Worm (Caenorhabditis elegans) whole organism, young adult: ENCODE measurements around the gene spat-1.

Source experiments
- B0019.2 ChIP-seq: fragments of 200-800 bp; sonication (Bioruptor generic); conservative IDR thresholded peaks from 2 replicates; pipeline ENCODE4 v1.3.6; 2022; ENCODE audit warnings: missing genetic modification reagents, missing genetic modification characterization, missing compliant biosample characterization
- B0035.1 ChIP-seq: sonication (generic microtip); optimal IDR thresholded peaks from 2 replicates; lab custom pipeline; 2016; ENCODE audit warnings: missing genetic modification characterization, mild to moderate bottlenecking, missing compliant biosample characterization, missing genotype, missing genetic modification reagents
- B0261.1 ChIP-seq: sonication (generic microtip); optimal IDR thresholded peaks from 2 replicates; lab custom pipeline; 2016; ENCODE audit warnings: mild to moderate bottlenecking, missing genetic modification characterization, moderate library complexity, missing compliant biosample characterization
- F22D6.2 ChIP-seq: sonication (generic microtip); optimal IDR thresholded peaks from 2 replicates; lab custom pipeline; 2016; ENCODE audit warnings: mild to moderate bottlenecking, missing genetic modification characterization, missing compliant biosample characterization
- F23B12.7 ChIP-seq: sonication (generic microtip); optimal IDR thresholded peaks from 2 replicates; lab custom pipeline; 2017; ENCODE audit warnings: missing genetic modification characterization, mild to moderate bottlenecking, missing compliant biosample characterization, antibody characterized with exemption, moderate library complexity; ENCODE audit not compliant: insufficient read depth
- F33H1.4 ChIP-seq: fragments of 200-800 bp; sonication (Bioruptor generic); IDR thresholded peaks from 2 replicates; pipeline ENCODE4 v1.3.6; 2022; ENCODE audit warnings: missing genetic modification reagents, missing genetic modification characterization, missing compliant biosample characterization
- F49E8.2 ChIP-seq: sonication (generic microtip); optimal IDR thresholded peaks from 3 replicates; lab custom pipeline; 2017; ENCODE audit warnings: missing genetic modification characterization, mild to moderate bottlenecking, missing compliant biosample characterization, antibody characterized with exemption, moderate library complexity; ENCODE audit not compliant: insufficient read depth
- F55B11.4 ChIP-seq: sonication (generic microtip); optimal IDR thresholded peaks from 2 replicates; lab custom pipeline; 2016; ENCODE audit warnings: missing compliant biosample characterization, missing genetic modification characterization, borderline replicate concordance; ENCODE audit not compliant: insufficient read depth
- K12H6.12 ChIP-seq: fragments of 200-800 bp; sonication (Bioruptor generic); optimal IDR thresholded peaks from 2 replicates; lab custom pipeline; 2018; ENCODE audit warnings: mild to moderate bottlenecking, missing genetic modification characterization, missing compliant biosample characterization
- Y53F4B.3 ChIP-seq: fragments of 200-800 bp; sonication (Bioruptor generic); IDR thresholded peaks from 2 replicates; pipeline ENCODE4 v1.3.6; 2022; ENCODE audit warnings: missing genetic modification reagents, missing genetic modification characterization, missing compliant biosample characterization
- Y56A3A.18 ChIP-seq: fragments of 200-800 bp; sonication (Bioruptor generic); IDR thresholded peaks from 2 replicates; pipeline ENCODE4 v1.3.6; 2022; ENCODE audit warnings: missing genetic modification reagents, missing genetic modification characterization, missing compliant biosample characterization
- Y79H2A.3 ChIP-seq: fragments of 200-800 bp; sonication (Bioruptor generic); conservative IDR thresholded peaks from 2 replicates; pipeline ENCODE4 v1.3.6; 2022; ENCODE audit warnings: missing genetic modification reagents, missing genetic modification characterization, missing compliant biosample characterization
- ZK185.1 ChIP-seq: sonication (generic microtip); optimal IDR thresholded peaks from 2 replicates; lab custom pipeline; 2016; ENCODE audit warnings: mild to moderate bottlenecking, missing genetic modification characterization, missing compliant biosample characterization; ENCODE audit not compliant: poor library complexity, severe bottlenecking
- akir-1 ChIP-seq: fragments of 200-800 bp; sonication (Bioruptor generic); optimal IDR thresholded peaks from 2 replicates; lab custom pipeline; 2018; ENCODE audit warnings: mild to moderate bottlenecking, missing genetic modification characterization, moderate library complexity, missing compliant biosample characterization
- attf-5 ChIP-seq: fragments of 200-800 bp; sonication (Bioruptor generic); optimal IDR thresholded peaks from 2 replicates; lab custom pipeline; 2018; ENCODE audit warnings: mild to moderate bottlenecking, missing genetic modification characterization, missing compliant biosample characterization
- bed-1 ChIP-seq: fragments of 200-800 bp; sonication (Bioruptor generic); IDR thresholded peaks from 2 replicates; pipeline ENCODE4 v1.3.6; 2022; ENCODE audit warnings: missing genetic modification reagents, missing genetic modification characterization, missing compliant biosample characterization
- bed-2 ChIP-seq: fragments of 200-800 bp; sonication (Bioruptor generic); IDR thresholded peaks from 2 replicates; pipeline ENCODE4 v1.3.6; 2022; ENCODE audit warnings: missing genetic modification reagents, missing genetic modification characterization, missing compliant biosample characterization
- cebp-1 ChIP-seq, 2 experiments: fragments of 200-800 bp in 1 of 2; sonication (Bioruptor generic) in 1 of 2; sonication (generic microtip) in 1 of 2; IDR thresholded peaks in 1 of 2; optimal IDR thresholded peaks in 1 of 2; 2 replicates each; pipeline versions ENCODE4 v1.3.6 to Lab custom; 2017 to 2022; ENCODE audit warnings: missing compliant biosample characterization in 2 of 2, missing genetic modification characterization in 2 of 2, mild to moderate bottlenecking in 1 of 2, missing genetic modification reagents in 1 of 2, moderate library complexity in 1 of 2
- ceh-100 ChIP-seq: fragments of 200-800 bp; sonication (Bioruptor generic); IDR thresholded peaks from 2 replicates; pipeline ENCODE4 v1.3.6; 2022; ENCODE audit warnings: missing genetic modification reagents, missing genetic modification characterization, missing compliant biosample characterization
- ceh-58 ChIP-seq: fragments of 200-800 bp; sonication (Bioruptor generic); IDR thresholded peaks from 2 replicates; pipeline ENCODE4 v1.3.6; 2022; ENCODE audit warnings: missing genetic modification characterization, missing compliant biosample characterization
- ceh-79 ChIP-seq: sonication (generic microtip); optimal IDR thresholded peaks from 2 replicates; lab custom pipeline; 2017; ENCODE audit warnings: mild to moderate bottlenecking, missing genetic modification characterization, missing compliant biosample characterization
- chd-7 ChIP-seq: sonication (generic microtip); optimal IDR thresholded peaks from 2 replicates; lab custom pipeline; 2016; ENCODE audit warnings: mild to moderate bottlenecking, missing genetic modification characterization, moderate library complexity, missing compliant biosample characterization
- efl-1 ChIP-seq: fragments of 150-350 bp; optimal IDR thresholded peaks from 2 replicates; lab custom pipeline; 2014; ENCODE audit warnings: missing biosample characterization, missing genetic modification reagents, missing genetic modification characterization
- egrh-3 ChIP-seq: fragments of 200-800 bp; sonication (Bioruptor generic); IDR thresholded peaks from 2 replicates; pipeline ENCODE4 v1.3.6; 2022; ENCODE audit warnings: missing genetic modification reagents, missing genetic modification characterization, missing compliant biosample characterization
- gei-17 ChIP-seq: fragments of 200-800 bp; sonication (Bioruptor generic); optimal IDR thresholded peaks from 2 replicates; lab custom pipeline; 2018; ENCODE audit warnings: mild to moderate bottlenecking, missing genetic modification characterization, missing compliant biosample characterization
- hlh-12 ChIP-seq: sonication (generic microtip); optimal IDR thresholded peaks from 2 replicates; lab custom pipeline; 2016; ENCODE audit warnings: missing genetic modification characterization, missing compliant biosample characterization
- hmg-1.2 ChIP-seq: fragments of 200-800 bp; sonication (Bioruptor generic); IDR thresholded peaks from 2 replicates; pipeline ENCODE4 v1.3.6; 2022; ENCODE audit warnings: missing genetic modification reagents, missing genetic modification characterization, missing compliant biosample characterization
- hrde-1 ChIP-seq: sonication (generic microtip); optimal IDR thresholded peaks from 2 replicates; lab custom pipeline; 2016; ENCODE audit warnings: missing genetic modification characterization, mild to moderate bottlenecking, missing compliant biosample characterization, moderate library complexity, missing genotype, missing genetic modification reagents, borderline replicate concordance
- lag-1 ChIP-seq: fragments of 200-800 bp; sonication (Bioruptor generic); IDR thresholded peaks from 2 replicates; pipeline ENCODE4 v1.3.6; 2022; ENCODE audit warnings: missing genetic modification reagents, missing genetic modification characterization, missing compliant biosample characterization
- let-607 ChIP-seq, 2 experiments: fragments of 200-800 bp in 1 of 2; sonication (Bioruptor generic) in 1 of 2; sonication (generic microtip) in 1 of 2; optimal IDR thresholded peaks; 2 replicates each; lab custom pipeline; 2016 to 2018; ENCODE audit warnings: mild to moderate bottlenecking in 2 of 2, missing compliant biosample characterization in 2 of 2, missing genetic modification characterization in 2 of 2, moderate library complexity in 2 of 2, missing genotype in 1 of 2
- lin-26 ChIP-seq: fragments of 200-800 bp; sonication (Bioruptor generic); IDR thresholded peaks from 2 replicates; pipeline ENCODE4 v1.3.6; 2022; ENCODE audit warnings: missing genetic modification reagents, missing genetic modification characterization, missing compliant biosample characterization
- lin-54 ChIP-seq: fragments of 200-800 bp; sonication (Bioruptor generic); optimal IDR thresholded peaks from 2 replicates; lab custom pipeline; 2018; ENCODE audit warnings: mild to moderate bottlenecking, missing genetic modification characterization, missing compliant biosample characterization
- madf-10 ChIP-seq: sonication (generic microtip); optimal IDR thresholded peaks from 2 replicates; lab custom pipeline; 2016; ENCODE audit warnings: mild to moderate bottlenecking, missing genetic modification characterization, missing compliant biosample characterization
- mel-28 ChIP-seq: sonication (generic microtip); optimal IDR thresholded peaks from 2 replicates; lab custom pipeline; 2016; ENCODE audit warnings: borderline replicate concordance, mild to moderate bottlenecking, missing genetic modification characterization, missing compliant biosample characterization
- mes-4 ChIP-seq: sonication (generic microtip); optimal IDR thresholded peaks from 2 replicates; lab custom pipeline; 2016; ENCODE audit warnings: missing genotype, missing genetic modification characterization, missing compliant biosample characterization
- nfya-2 ChIP-seq: fragments of 200-800 bp; sonication (Bioruptor generic); IDR thresholded peaks from 2 replicates; pipeline ENCODE4 v1.3.6; 2022; ENCODE audit warnings: missing genetic modification reagents, missing genetic modification characterization, missing compliant biosample characterization
- nfyb-1 ChIP-seq: fragments of 200-800 bp; sonication (Bioruptor generic); IDR thresholded peaks from 2 replicates; pipeline ENCODE4 v1.3.6; 2022; ENCODE audit warnings: missing genetic modification reagents, missing genetic modification characterization, missing compliant biosample characterization
- pbrm-1 ChIP-seq: fragments of 200-800 bp; sonication (Bioruptor generic); IDR thresholded peaks from 2 replicates; pipeline ENCODE4 v1.3.6; 2022; ENCODE audit warnings: missing genetic modification reagents, missing genetic modification characterization, missing compliant biosample characterization
- pha-4 ChIP-seq: fragments of 150-350 bp; sonication (generic microtip); optimal IDR thresholded peaks from 2 replicates; lab custom pipeline; 2014; ENCODE audit warnings: missing biosample characterization, missing genetic modification reagents, missing genetic modification characterization
- sea-2 ChIP-seq: fragments of 200-800 bp; sonication (Bioruptor generic); IDR thresholded peaks from 2 replicates; pipeline ENCODE4 v1.3.6; 2022; ENCODE audit warnings: missing genetic modification characterization, missing compliant biosample characterization
- snpc-1.3 ChIP-seq: sonication (generic microtip); optimal IDR thresholded peaks from 2 replicates; lab custom pipeline; 2017; ENCODE audit warnings: missing genetic modification characterization, mild to moderate bottlenecking, missing compliant biosample characterization, antibody characterized with exemption, moderate library complexity, missing genotype, missing genetic modification reagents; ENCODE audit not compliant: insufficient read depth
- tlf-1 ChIP-seq: fragments of 200-800 bp; sonication (Bioruptor generic); optimal IDR thresholded peaks from 2 replicates; lab custom pipeline; 2018; ENCODE audit warnings: mild to moderate bottlenecking, missing genetic modification characterization, missing compliant biosample characterization
- unc-130 ChIP-seq: sonication (generic microtip); optimal IDR thresholded peaks from 2 replicates; lab custom pipeline; 2016; ENCODE audit warnings: missing genetic modification reagents, missing genetic modification characterization, missing compliant biosample characterization
- ztf-18 ChIP-seq: sonication (generic microtip); optimal IDR thresholded peaks from 2 replicates; lab custom pipeline; 2016; ENCODE audit warnings: missing genotype, mild to moderate bottlenecking, missing genetic modification characterization, missing compliant biosample characterization
- ztf-26 ChIP-seq: sonication (generic microtip); optimal IDR thresholded peaks from 2 replicates; lab custom pipeline; 2017; ENCODE audit warnings: missing genetic modification characterization, missing compliant biosample characterization
- ztf-6 ChIP-seq: fragments of 200-800 bp; sonication (Bioruptor generic); IDR thresholded peaks from 2 replicates; pipeline ENCODE4 v1.3.6; 2022; ENCODE audit warnings: missing genetic modification reagents, missing genetic modification characterization, missing compliant biosample characterization

The spat-1 gene

ce11 chrII:14496809-14497208 lies 31.7 kb upstream of the spat-1 start (continued):
- TF ChIP-seq ceh-79 (tag; lab: Kevin White, UChicago) (peak; percentile 58), ceh-100 (peak; percentile 67), tlf-1 (GFP tag; lab: Kevin White, UChicago) (peak; percentile 60), mel-28 (tag; lab: Kevin White, UChicago) (peak; percentile 83), lag-1 (GFP tag; lab: Robert Waterston, UW) (no peak), ztf-18 (tag; lab: Kevin White, UChicago) (peak; percentile 87), bed-2 (GFP tag; lab: Robert Waterston, UW) (peak; percentile 61; the same call in 1 of the 2 replicates), efl-1 (GFP tag; lab: Kevin White, UChicago) (peak; percentile 9), gei-17 (GFP tag; lab: Kevin White, UChicago) (peak; percentile 59), F22D6.2 (tag; lab: Kevin White, UChicago) (peak; percentile 42), lin-54 (GFP tag; lab: Kevin White, UChicago) (peak; percentile 86), hrde-1 (tag; lab: Kevin White, UChicago) (peak; percentile 80), cebp-1 (GFP tag; IDR thresholded peaks at IDR 0.05; lab: Robert Waterston, UW) (peak; percentile 47; the same call in 1 of the 2 replicates), cebp-1 (tag; optimal IDR thresholded peaks at IDR 0.05; lab: Kevin White, UChicago) (peak; percentile 85), ZK185.1 (tag; lab: Kevin White, UChicago) (peak; percentile 87), attf-5 (peak; percentile 92), B0261.1 (tag; lab: Kevin White, UChicago) (peak; percentile 93), pbrm-1 (GFP tag; lab: Robert Waterston, UW) (peak; percentile 72; the same call in 1 of the 2 replicates), pha-4 (no peak), akir-1 (GFP tag; lab: Kevin White, UChicago) (peak; percentile 88), nfyb-1 (GFP tag; lab: Robert Waterston, UW) (peak; percentile 95), B0035.1 (tag; lab: Kevin White, UChicago) (peak; percentile 59), snpc-1.3 (tag; lab: Kevin White, UChicago) (peak; percentile 92), bed-1 (no peak), K12H6.12 (tag; lab: Kevin White, UChicago) (peak; percentile 87), mes-4 (tag; lab: Kevin White, UChicago) (peak; percentile 84), Y56A3A.18 (GFP tag; lab: Robert Waterston, UW) (peak; percentile 96), Y53F4B.3 (GFP tag; lab: Robert Waterston, UW) (no peak; the same call in 1 of the 2 replicates), F55B11.4 (tag; lab: Kevin White, UChicago) (peak; percentile 48), ceh-58 (0 out of 2 replicates have a peak, but pooled peaks have one; percentile 75), F23B12.7 (tag; lab: Kevin White, UChicago) (peak; percentile 96), egrh-3 (peak; percentile 58; the same call in 1 of the 2 replicates), sea-2 (GFP tag; lab: Robert Waterston, UW) (peak; percentile 86; the same call in 1 of the 2 replicates), ztf-26 (tag; lab: Kevin White, UChicago) (peak; percentile 91), hlh-12 (tag; lab: Kevin White, UChicago) (peak; percentile 31), unc-130 (GFP tag; lab: Kevin White, UChicago) (peak; percentile 57), hmg-1.2 (peak; percentile 84), B0019.2 (GFP tag; lab: Robert Waterston, UW) (peak; percentile 42; the same call in 1 of the 2 replicates), madf-10 (tag; lab: Kevin White, UChicago) (peak; percentile 90), F49E8.2 (tag; lab: Kevin White, UChicago) (peak; percentile 80), nfya-2 (GFP tag; lab: Robert Waterston, UW) (no peak), F33H1.4 (GFP tag; lab: Robert Waterston, UW) (peak; percentile 54), let-607 (tag; optimal IDR thresholded peaks at IDR 0.05; lab: Kevin White, UChicago) (peak; percentile 63 to 65), lin-26 (GFP tag; lab: Robert Waterston, UW) (peak; percentile 99), Y79H2A.3 (GFP tag; lab: Robert Waterston, UW) (no peak; the same call in 1 of the 2 replicates), ztf-6 (GFP tag; lab: Robert Waterston, UW) (peak; percentile 77; the same call in 1 of the 2 replicates), chd-7 (tag; lab: Kevin White, UChicago) (peak; percentile 92)
